Fruit fly (Drosophila melanogaster): ENCODE results near the gene jar.

jar gene

DNA sequence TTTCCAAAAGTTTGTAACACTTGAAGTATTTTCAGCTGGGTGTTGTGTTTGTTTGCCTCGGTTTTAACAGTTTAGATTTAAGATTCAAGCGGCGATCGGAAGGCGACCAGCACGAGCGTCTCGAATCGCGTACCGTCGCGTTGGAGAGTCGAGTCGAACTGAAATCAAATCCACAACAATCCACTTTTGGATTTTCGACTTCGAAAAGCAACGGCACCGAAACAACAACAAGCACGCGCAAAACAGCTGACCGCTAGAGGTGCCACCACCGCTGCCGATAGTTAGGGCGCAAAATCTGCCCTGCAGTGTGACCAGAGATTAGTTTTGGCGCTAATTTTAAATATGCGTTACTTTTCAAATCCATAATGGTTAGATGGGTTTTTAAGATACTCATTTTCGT lies at the start of gene jar (continued):
- peak; percentile 95 for TF ChIP-seq E2f1 (GFP tag; IDR thresholded peaks at IDR 0.05)
- TF ChIP-seq CG12942 (GFP tag; optimal IDR thresholded peaks at IDR 0.05) = no peak
- TF ChIP-seq CG8765 (GFP tag; IDR thresholded peaks at IDR 0.05) = peak; percentile 40; the same call in 1 of the 2 replicates
- peak; percentile 96 for TF ChIP-seq BEAF-32 (GFP tag; optimal IDR thresholded peaks at IDR 0.05)
- no peak for TF ChIP-seq gsb (GFP tag; IDR thresholded peaks at IDR 0.05)
- no peak for TF ChIP-seq Max (GFP tag; optimal IDR thresholded peaks at IDR 0.05)
- TF ChIP-seq chm (GFP tag; IDR thresholded peaks at IDR 0.05) = peak; percentile 89
- peak; percentile 11 for TF ChIP-seq CG2120 (GFP tag; optimal IDR thresholded peaks at IDR 0.05)
- peak; percentile 100 for TF ChIP-seq E2f2 (GFP tag; IDR thresholded peaks at IDR 0.05)
- peak; percentile 95; the same call in 3 of the 4 replicates for TF ChIP-seq chinmo (GFP tag; IDR thresholded peaks at IDR 0.05; ENCODE audit: partially characterized antibody)
- TF ChIP-seq oc (tag; optimal IDR thresholded peaks at IDR 0.05) = peak; percentile 49
- TF ChIP-seq nom (GFP tag; optimal IDR thresholded peaks at IDR 0.05) = peak; percentile 25
- peak; percentile 49 for TF ChIP-seq CG12769 (tag; optimal IDR thresholded peaks at IDR 0.05)
- no peak for TF ChIP-seq Usf (GFP tag; optimal IDR thresholded peaks at IDR 0.05)
- TF ChIP-seq CG4360 (GFP tag; IDR thresholded peaks at IDR 0.05) = peak; percentile 99
- TF ChIP-seq crc (GFP tag; optimal IDR thresholded peaks at IDR 0.05) = no peak
- no peak for TF ChIP-seq pita (GFP tag; optimal IDR thresholded peaks at IDR 0.05)
- TF ChIP-seq H15 (GFP tag; IDR thresholded peaks at IDR 0.05) = no peak
- TF ChIP-seq tll (GFP tag; optimal IDR thresholded peaks at IDR 0.05) = peak in 1 of 2 experiments; percentile 7
- TF ChIP-seq CG2889 (GFP tag; IDR thresholded peaks at IDR 0.05) = no peak
- TF ChIP-seq CG14860 (GFP tag; IDR thresholded peaks at IDR 0.05; ENCODE audit: partially characterized antibody) = no peak; the same call in 2 of the 3 replicates
- no peak for TF ChIP-seq CG15479 (GFP tag; optimal IDR thresholded peaks at IDR 0.05)
- peak; percentile 59 for TF ChIP-seq Hmr (GFP tag; optimal IDR thresholded peaks at IDR 0.05)
- TF ChIP-seq Trl (optimal IDR thresholded peaks at IDR 0.05) = no peak
- TF ChIP-seq Trl (GFP tag; optimal IDR thresholded peaks at IDR 0.05) = no peak
- peak; percentile 22 for TF ChIP-seq scrt (GFP tag; optimal IDR thresholded peaks at IDR 0.05)
- peak; percentile 71 for TF ChIP-seq tna (GFP tag; IDR thresholded peaks at IDR 0.05; ENCODE audit: partially characterized antibody)
- TF ChIP-seq zen2 (GFP tag; IDR thresholded peaks at IDR 0.05; ENCODE audit: partially characterized antibody) = peak; percentile 87
- peak; percentile 30 for TF ChIP-seq CG3281 (GFP tag; optimal IDR thresholded peaks at IDR 0.05)
- TF ChIP-seq CG15601 (tag; optimal IDR thresholded peaks at IDR 0.05) = peak; percentile 37
- TF ChIP-seq ind (GFP tag; optimal IDR thresholded peaks at IDR 0.05) = no peak
- TF ChIP-seq cato (GFP tag; optimal IDR thresholded peaks at IDR 0.05; ENCODE audit: borderline replicate concordance) = no peak
- TF ChIP-seq CG6813 (GFP tag; optimal IDR thresholded peaks at IDR 0.05) = peak; percentile 7
- TF ChIP-seq Blimp-1 (GFP tag; optimal IDR thresholded peaks at IDR 0.05) = peak; percentile 5
- peak; percentile 92 for TF ChIP-seq Dll (GFP tag; IDR thresholded peaks at IDR 0.05; ENCODE audit: partially characterized antibody)
- TF ChIP-seq sr (GFP tag; IDR thresholded peaks at IDR 0.05) = 0 out of 3 replicates have a peak, but pooled peaks have one; percentile 41
- peak; percentile 45; the same call in 1 of the 2 replicates for TF ChIP-seq MBD-R2 (GFP tag; IDR thresholded peaks at IDR 0.05)
- TF ChIP-seq Doc3 (GFP tag; IDR thresholded peaks at IDR 0.05; ENCODE audit: partially characterized antibody) = peak; percentile 80
- peak; percentile 39 for TF ChIP-seq run (tag; optimal IDR thresholded peaks at IDR 0.05)
- peak; percentile 55 for TF ChIP-seq NFAT (GFP tag; IDR thresholded peaks at IDR 0.05)
- no peak for TF ChIP-seq pnt (GFP tag; optimal IDR thresholded peaks at IDR 0.05)
- TF ChIP-seq Ravus (GFP tag; IDR thresholded peaks at IDR 0.05) = no peak
- TF ChIP-seq CG15696 (tag; optimal IDR thresholded peaks at IDR 0.05) = no peak
- TF ChIP-seq CG10543 (GFP tag; optimal IDR thresholded peaks at IDR 0.05) = peak; percentile 71
- no peak for TF ChIP-seq CG17361 (GFP tag; IDR thresholded peaks at IDR 0.05)
- TF ChIP-seq eve (GFP tag; optimal IDR thresholded peaks at IDR 0.05) = no peak
- TF ChIP-seq CG2712 (tag; optimal IDR thresholded peaks at IDR 0.05) = peak; percentile 65
- no peak for TF ChIP-seq ftz-f1 (GFP tag; optimal IDR thresholded peaks at IDR 0.05)
- TF ChIP-seq gro (GFP tag; optimal IDR thresholded peaks at IDR 0.05) = peak; percentile 32
- TF ChIP-seq CG3995 (GFP tag; optimal IDR thresholded peaks at IDR 0.05) = peak; percentile 51

Data from whole organism, embryonic.